Fruit fly (Drosophila melanogaster): ENCODE data around the gene Tektin-A.

The Tektin-A gene

DNA sequence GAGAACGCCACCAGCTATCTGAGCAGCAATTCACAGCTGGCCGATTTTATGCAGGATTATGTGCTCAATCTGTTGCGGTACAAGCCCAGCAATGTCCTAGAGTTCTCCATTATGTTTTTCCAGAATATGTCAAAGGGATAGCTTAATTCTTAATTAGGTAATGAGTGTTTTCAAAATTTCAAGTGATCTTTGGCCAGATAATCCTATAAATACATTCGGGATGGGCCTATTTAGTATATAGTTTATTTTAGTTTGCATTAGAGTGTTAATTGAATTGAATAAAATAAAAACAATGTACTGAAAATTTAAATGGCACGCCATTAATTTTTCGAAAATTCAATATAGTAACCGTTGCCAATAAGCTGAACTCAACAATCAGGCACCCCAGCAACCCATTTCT, at the start of gene Tektin-A:
Gene Tektin-A, plus strand, starts transcription at position 301 of the 400 bp plus-strand sequence.
- TF ChIP-seq CTCF (optimal IDR thresholded peaks at IDR 0.05) (no peak), CG8478 (optimal IDR thresholded peaks at IDR 0.05) (no peak)

DNA sequence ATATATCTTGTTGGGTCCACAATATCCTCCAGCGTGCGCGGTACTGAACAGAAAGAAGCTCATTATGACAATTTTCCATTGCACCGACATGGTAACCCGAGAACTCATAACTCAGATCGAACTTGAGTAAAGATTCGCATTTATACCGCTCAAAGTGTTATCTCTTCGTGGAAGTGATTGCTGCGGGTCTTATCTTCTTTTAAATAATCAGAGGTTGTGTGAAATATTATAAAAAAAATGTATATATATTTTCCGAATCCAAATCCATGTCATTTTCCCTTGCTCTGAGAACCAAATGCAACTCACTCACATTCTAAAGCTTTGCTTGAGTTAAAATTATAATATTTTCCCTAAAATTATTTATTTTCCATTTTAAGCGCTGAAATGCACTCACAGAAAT, 41.9 kb upstream of the Tektin-A start, which contains the start of gene CG42876:
Gene CG42876, minus strand, starts transcription at position 101 of the 400 bp plus-strand sequence.
- TF ChIP-seq CTCF (optimal IDR thresholded peaks at IDR 0.05) = no peak
- TF ChIP-seq CG8478 (optimal IDR thresholded peaks at IDR 0.05) = no peak

DNA sequence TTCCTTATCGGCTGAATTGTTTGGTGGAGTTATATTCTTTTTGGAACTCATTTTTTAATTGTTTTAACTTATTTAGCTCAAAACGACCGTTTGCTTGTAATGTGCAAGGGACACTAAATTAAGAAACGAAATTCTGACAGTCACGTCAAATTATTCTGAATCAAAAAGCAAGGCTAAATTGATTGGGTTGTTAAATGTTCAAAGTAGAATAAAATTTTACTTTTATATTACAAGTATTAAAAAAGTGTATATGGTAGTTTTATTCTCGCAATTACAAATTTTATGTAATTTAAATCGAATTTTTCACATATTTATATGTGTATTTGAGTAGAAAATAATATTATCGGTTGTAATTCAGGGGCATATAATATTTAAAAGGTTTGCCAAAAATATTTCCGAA, 18.4 kb upstream of the Tektin-A start, which contains the start of gene CG18518:
Gene CG18518, minus strand, starts transcription at position 101 of the 400 bp plus-strand sequence.
- TF ChIP-seq CG8478 (optimal IDR thresholded peaks at IDR 0.05) (no peak), CTCF (optimal IDR thresholded peaks at IDR 0.05) (no peak)

DNA sequence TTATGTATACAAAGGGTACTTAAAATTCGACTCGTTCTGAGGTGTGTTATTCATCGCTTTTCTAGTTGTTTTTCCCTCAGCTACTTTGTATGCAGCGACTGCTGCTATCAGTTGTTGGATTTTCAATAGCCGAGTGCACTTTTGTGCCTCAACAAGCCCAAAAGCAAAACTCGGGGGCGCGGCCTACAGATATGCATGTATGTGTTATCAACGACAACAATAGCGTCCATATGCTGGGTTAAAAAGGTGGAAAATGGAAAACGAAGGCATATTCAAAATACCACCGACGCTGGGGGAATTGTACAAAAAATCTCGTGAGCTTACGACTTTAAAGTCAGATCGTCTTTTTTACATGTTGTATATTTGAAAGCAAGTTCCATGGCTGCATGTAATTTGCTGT, 7.3 kb upstream of the Tektin-A start:
- TF ChIP-seq CTCF (optimal IDR thresholded peaks at IDR 0.05) (no peak), CG8478 (optimal IDR thresholded peaks at IDR 0.05) (no peak)

DNA sequence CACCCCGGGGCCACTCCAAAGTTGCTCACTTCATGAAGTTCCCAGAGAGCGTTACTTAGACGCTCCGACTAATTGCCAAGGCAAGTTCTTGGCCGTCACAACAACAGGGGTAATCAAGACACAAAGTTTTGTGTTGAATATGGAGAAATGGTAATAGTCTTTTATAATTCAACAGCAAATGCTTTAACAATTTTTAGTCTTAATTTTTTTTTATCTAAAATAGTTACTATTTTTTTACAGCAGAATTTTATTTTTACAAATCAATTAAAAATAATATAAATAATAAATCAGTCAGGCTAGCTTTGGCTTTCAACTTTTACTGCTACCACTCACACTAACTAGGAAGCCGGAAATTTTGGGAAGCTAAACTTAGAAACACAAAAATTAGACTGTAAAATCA, 1.6 kb upstream of the Tektin-A start, which contains the start of gene CG13243:
Gene CG13243, plus strand, starts transcription at position 301 of the 400 bp plus-strand sequence.
- TF ChIP-seq CTCF (optimal IDR thresholded peaks at IDR 0.05) (no peak), CG8478 (optimal IDR thresholded peaks at IDR 0.05) (no peak)

DNA sequence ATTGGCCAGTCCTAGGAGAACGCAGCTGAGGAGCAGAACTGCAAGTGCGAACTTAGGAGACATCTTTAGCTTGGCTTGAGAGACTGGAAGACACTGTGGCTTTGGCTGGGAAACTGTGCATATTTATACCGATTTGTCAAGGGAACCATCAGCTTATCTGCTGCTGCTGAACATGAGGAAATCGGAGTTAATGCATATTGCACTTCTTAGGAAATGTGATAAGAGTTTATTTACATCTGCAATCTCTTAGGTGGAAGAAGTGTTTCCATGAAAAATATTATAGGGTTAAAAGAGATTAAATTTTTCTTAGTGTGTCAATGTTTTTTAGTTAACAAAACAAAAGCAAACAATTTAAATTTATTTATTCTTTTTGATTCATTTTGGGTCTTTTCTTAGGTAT, 11.4 kb downstream of the Tektin-A start, which contains the start of gene CG42792:
Gene CG42792, minus strand, starts transcription at position 101 of the 400 bp plus-strand sequence.
- TF ChIP-seq CTCF (optimal IDR thresholded peaks at IDR 0.05) (no peak), CG8478 (optimal IDR thresholded peaks at IDR 0.05) (no peak)

DNA sequence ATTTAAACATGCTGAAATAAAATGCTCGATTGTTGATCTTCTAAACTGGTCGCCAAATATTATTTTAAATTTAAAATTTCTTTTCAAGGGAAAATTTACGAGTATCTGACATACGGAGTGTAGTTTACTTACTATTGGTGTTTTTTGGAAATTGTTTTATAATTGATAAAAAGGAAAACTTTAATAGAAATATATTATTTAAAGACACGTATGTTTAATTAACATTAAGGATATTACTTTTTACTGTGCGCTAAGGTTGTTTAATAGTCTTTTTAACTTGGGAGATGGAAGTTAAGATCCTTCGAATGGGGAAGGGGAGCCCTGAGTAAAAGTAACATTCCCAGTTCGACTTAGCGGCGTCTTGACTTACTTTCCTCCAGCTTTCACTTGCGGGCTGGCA, 26.1 kb downstream of the Tektin-A start, which contains the start of gene CG7653:
Gene CG7653, minus strand, starts transcription at position 101 of the 400 bp plus-strand sequence.
- TF ChIP-seq CG8478 (optimal IDR thresholded peaks at IDR 0.05) (no peak), CTCF (optimal IDR thresholded peaks at IDR 0.05) (no peak)

DNA sequence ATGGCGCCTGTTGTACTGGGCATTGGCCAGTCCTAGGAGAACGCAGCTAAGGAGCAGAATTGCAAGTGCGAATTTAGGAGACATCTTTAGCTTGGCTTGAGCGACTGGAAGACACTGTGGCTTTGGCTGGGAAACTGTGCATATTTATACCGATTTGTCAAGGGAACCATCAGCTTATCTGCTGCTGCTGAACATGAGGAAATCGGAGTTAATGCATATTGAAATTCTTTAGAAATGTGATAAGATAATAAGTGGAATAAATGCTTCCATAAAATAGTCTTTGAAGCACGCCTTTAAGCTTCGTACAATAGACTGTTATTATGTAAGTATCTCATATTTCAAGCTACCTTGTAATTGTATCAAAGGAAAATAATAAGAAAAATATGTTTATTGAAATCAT, 29.2 kb downstream of the Tektin-A start, which contains the start of gene CG44475:
Gene CG44475, minus strand, starts transcription at position 101 of the 400 bp plus-strand sequence.
- no peak for TF ChIP-seq CTCF (optimal IDR thresholded peaks at IDR 0.05)
- no peak for TF ChIP-seq CG8478 (optimal IDR thresholded peaks at IDR 0.05)

DNA sequence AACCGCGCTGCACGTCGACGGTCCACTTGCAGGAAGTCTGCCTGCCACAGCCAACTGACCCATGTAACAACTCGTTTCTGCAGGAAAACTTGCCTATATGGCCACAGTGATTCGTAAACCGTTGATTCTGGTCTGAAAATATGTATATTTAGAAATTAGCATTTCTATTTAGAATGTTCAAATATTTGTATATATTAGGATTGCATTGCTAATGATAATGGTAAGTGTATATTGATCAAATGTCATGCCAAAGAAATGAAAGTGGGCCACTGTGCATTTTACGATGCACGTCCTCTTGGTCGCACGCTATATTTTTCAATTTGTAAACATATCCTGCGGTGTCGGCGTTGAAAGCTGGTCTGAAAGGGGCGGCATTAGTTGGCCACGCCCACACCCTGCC, 32.3 kb downstream of the Tektin-A start:
- TF ChIP-seq CTCF (optimal IDR thresholded peaks at IDR 0.05) = no peak
- no peak for TF ChIP-seq CG8478 (optimal IDR thresholded peaks at IDR 0.05)

DNA sequence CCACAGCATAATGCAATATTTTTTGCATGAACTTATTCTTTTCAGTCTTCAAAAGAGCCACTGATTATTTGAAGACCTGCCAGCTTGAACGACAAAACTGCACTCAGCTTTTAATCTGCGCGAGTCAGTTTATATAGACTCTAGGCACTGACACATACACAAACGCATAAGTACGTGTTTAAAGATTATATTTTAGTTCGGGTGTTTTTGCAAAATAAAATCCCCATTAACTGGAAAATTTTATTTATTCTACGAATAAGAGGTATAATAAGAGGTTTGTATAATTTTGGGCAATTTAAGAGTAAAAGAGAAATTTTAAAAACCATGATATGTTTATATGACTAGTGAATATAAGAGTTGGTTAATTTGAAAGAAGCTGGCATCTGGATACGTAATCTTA, 39.8 kb downstream of the Tektin-A start, which contains the start of gene Tep1:
Gene Tep1, minus strand, starts transcription at position 101 of the 400 bp plus-strand sequence.
- TF ChIP-seq CTCF (optimal IDR thresholded peaks at IDR 0.05) = no peak
- TF ChIP-seq CG8478 (optimal IDR thresholded peaks at IDR 0.05) = no peak

DNA sequence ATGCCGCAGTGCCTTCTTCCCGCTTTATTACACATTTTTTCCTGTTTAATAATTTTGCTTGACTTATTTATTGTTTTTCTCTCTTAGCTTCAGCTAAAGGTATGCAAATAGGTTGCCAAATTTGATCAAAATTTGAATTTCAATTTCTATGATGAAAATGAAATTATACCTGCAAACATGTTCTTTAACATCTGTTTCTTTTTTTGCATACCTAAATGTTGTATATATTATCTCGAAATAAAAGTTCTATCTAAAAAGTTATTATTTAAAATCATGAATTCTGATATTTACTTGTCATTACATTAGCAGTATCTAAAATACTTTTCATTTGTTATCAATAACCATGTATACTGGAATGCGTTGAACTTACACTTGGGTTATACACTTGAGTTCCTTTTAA, 41.2 kb downstream of the Tektin-A start, which contains the start of gene CG31735:
Gene CG31735, plus strand, starts transcription at position 301 of the 400 bp plus-strand sequence.
- TF ChIP-seq CTCF (optimal IDR thresholded peaks at IDR 0.05) = no peak
- no peak for TF ChIP-seq CG8478 (optimal IDR thresholded peaks at IDR 0.05)

DNA sequence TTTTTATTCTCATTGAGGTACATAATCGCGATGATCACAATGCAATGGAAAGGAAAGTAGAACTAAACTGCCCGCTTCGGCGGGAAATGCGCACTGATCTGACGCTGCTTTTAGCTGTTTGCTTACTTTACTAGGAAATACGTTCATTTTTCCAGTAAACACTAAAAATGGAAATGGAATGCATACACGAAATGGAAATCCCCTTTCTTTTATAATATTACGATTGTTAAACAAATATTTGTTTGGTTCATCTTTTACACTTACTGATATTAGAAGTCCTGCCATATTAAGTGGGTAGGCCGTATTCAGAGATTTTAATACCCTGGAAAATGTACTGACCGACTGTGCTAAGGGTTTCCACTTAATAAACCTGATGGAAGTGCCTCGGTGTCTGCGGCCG, 46.5 kb downstream of the Tektin-A start, which contains the start of gene CG31823:
Gene CG31823, minus strand, starts transcription at position 101 of the 400 bp plus-strand sequence.
- no peak for TF ChIP-seq CTCF (optimal IDR thresholded peaks at IDR 0.05)

DNA sequence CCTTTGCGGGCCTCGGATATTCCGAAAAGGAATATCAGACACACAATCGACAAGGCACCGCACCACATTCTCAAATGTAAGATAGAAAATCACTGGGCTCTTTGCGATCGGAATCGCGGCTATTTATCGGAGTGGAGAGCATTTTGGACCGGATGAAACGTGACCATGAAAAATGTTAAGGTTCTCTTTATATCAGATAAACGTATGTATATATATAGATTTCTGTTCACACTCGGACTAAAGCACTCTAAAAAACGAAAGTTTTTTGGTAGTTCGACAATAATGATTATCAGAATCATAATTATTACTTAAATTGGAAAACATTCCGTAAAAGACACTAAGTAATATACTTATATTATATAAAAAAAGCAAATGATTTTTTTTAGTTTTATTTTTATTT, 48.4 kb downstream of the Tektin-A start, which contains the start of gene CG31821:
Gene CG31821, minus strand, starts transcription at position 101 of the 400 bp plus-strand sequence.
- no peak for TF ChIP-seq CG8478 (optimal IDR thresholded peaks at IDR 0.05)
- TF ChIP-seq CTCF (optimal IDR thresholded peaks at IDR 0.05) = no peak

DNA sequence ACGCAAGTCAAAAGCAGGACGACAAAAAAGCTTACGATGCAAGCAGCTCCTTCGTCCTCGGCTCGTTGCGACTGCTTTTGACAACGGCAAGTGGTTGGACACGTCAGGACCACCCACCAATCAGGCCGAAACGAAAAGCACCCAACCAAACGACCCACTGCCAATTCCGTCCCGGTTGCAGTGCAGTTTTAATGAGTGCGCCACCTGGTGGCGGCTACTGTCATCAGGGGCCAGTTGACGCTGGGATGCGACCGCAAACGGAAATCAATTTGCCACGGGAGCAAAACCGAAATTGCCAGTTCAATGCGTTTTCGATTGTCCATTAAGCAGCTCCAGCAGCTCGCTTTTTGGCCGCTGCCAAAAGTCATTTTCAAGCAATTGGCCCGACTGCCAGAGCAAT, 49.8 kb downstream of the Tektin-A start:
- TF ChIP-seq CTCF (optimal IDR thresholded peaks at IDR 0.05) = peak; percentile 81 to 86
- TF ChIP-seq CG8478 (optimal IDR thresholded peaks at IDR 0.05) = no peak
